Worm (Caenorhabditis elegans) whole organism, L1 larva: Measurements from ENCODE around the gene C05B5.4.

ENCODE experiments used
- blmp-1 ChIP-seq: fragments of 150-350 bp; optimal IDR thresholded peaks from 2 replicates; lab custom pipeline; 2014; ENCODE audit warnings: missing biosample characterization, missing genetic modification characterization
- elt-2 ChIP-seq: sonication (generic microtip); optimal IDR thresholded peaks from 2 replicates; lab custom pipeline; 2016; ENCODE audit warnings: missing genetic modification characterization, mild to moderate bottlenecking, inconsistent platforms, missing compliant biosample characterization, missing genetic modification reagents
- lin-39 ChIP-seq: fragments of 150-350 bp; optimal IDR thresholded peaks from 2 replicates; lab custom pipeline; 2014; ENCODE audit warnings: missing biosample characterization, missing genetic modification reagents, missing genetic modification characterization
- nhr-237 ChIP-seq: fragments of 150-350 bp; optimal IDR thresholded peaks from 2 replicates; lab custom pipeline; 2014; ENCODE audit warnings: missing biosample characterization, missing genetic modification characterization
- pag-3 ChIP-seq: sonication (generic microtip); optimal IDR thresholded peaks from 2 replicates; lab custom pipeline; 2017; ENCODE audit warnings: missing genetic modification characterization, mild to moderate bottlenecking, missing compliant biosample characterization, antibody characterized with exemption, borderline replicate concordance; ENCODE audit not compliant: insufficient read depth
- pax-3 ChIP-seq: fragments of 200-800 bp; sonication (Bioruptor generic); optimal IDR thresholded peaks from 2 replicates; lab custom pipeline; 2018; ENCODE audit warnings: mild to moderate bottlenecking, missing genetic modification characterization, moderate library complexity, missing compliant biosample characterization
- pqm-1 ChIP-seq: sonication (generic microtip); optimal IDR thresholded peaks from 3 replicates; lab custom pipeline; 2017; ENCODE audit warnings: missing biosample characterization, missing genetic modification characterization
- snpc-4 ChIP-seq: fragments of 150-350 bp; optimal IDR thresholded peaks from 2 replicates; lab custom pipeline; 2014; ENCODE audit warnings: missing biosample characterization, missing genetic modification characterization
- sox-4 ChIP-seq: sonication (generic microtip); optimal IDR thresholded peaks from 2 replicates; lab custom pipeline; 2016; ENCODE audit warnings: missing genetic modification characterization, missing compliant biosample characterization
- sptf-1 ChIP-seq: fragments of 150-350 bp; optimal IDR thresholded peaks from 2 replicates; lab custom pipeline; 2014; ENCODE audit warnings: missing biosample characterization, missing genetic modification characterization
- zag-1 ChIP-seq: fragments of 150-350 bp; optimal IDR thresholded peaks from 2 replicates; lab custom pipeline; 2014; ENCODE audit warnings: missing biosample characterization, missing genetic modification characterization
- ztf-11 ChIP-seq, 2 experiments: sonication (generic microtip); optimal IDR thresholded peaks; 2 replicates each; lab custom pipeline; 2016 to 2017; ENCODE audit warnings: missing genetic modification characterization in 2 of 2, missing biosample characterization in 1 of 2, missing compliant biosample characterization in 1 of 2

DNA sequence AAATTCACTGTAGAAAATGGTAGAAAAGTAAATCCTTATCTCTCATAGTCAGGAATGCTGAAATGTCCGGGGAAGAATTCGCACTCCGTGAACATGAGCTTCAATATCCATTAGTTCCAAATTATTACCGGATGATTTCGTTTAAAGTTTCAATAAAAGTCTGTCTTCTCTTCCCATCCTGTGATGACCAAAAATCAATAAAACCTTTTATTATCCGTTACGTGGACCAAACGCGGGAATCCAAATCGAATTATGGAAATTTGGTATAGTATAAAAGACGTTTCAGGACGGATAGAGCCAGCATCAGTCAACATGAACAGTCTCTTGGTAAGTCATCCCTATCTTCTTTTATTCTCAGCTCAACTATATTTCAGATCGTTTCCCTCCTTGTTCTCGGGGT lies 10.5 kb downstream of the C05B5.4 start, which contains the start of gene C05B5.11:
- no peak for TF ChIP-seq nhr-237 (tag; lab: Kevin White, UChicago)
- TF ChIP-seq ztf-11 (tag; optimal IDR thresholded peaks at IDR 0.05; lab: Kevin White, UChicago), result no peak
- TF ChIP-seq pqm-1 (tag; lab: Kevin White, UChicago), result no peak
- TF ChIP-seq lin-39 (tag; lab: Kevin White, UChicago), result no peak
- no peak for TF ChIP-seq elt-2 (tag; lab: Kevin White, UChicago)
- TF ChIP-seq pax-3, result no peak
- no peak for TF ChIP-seq blmp-1 (tag; lab: Kevin White, UChicago)
- TF ChIP-seq zag-1, result no peak
- no peak for TF ChIP-seq pag-3 (tag; lab: Kevin White, UChicago)
- no peak for TF ChIP-seq sptf-1
- TF ChIP-seq snpc-4, result no peak
- no peak for TF ChIP-seq sox-4 (tag; lab: Kevin White, UChicago)
